Worm (Caenorhabditis elegans): Measurements from ENCODE around the gene clec-158.

clec-158 gene

ce11 chrIII:6897587-6898064 is 38.2 kb upstream of the clec-158 start, which contains the start of gene T07E3.4 (continued):
- no peak for TF ChIP-seq ZK337.2 (GFP tag; IDR thresholded peaks at IDR 0.05)
- TF ChIP-seq vab-7 (GFP tag; IDR thresholded peaks at IDR 0.05) = no peak
- no peak for TF ChIP-seq lin-29 (GFP tag; IDR thresholded peaks at IDR 0.05)
- TF ChIP-seq daf-16 (GFP tag; optimal IDR thresholded peaks at IDR 0.05) = peak in 1 of 2 experiments; percentile 18
- TF ChIP-seq daf-16 (tag; optimal IDR thresholded peaks at IDR 0.05) = peak; percentile 68
- TF ChIP-seq egl-27 (tag; optimal IDR thresholded peaks at IDR 0.05) = no peak
- no peak for TF ChIP-seq zip-11 (GFP tag; IDR thresholded peaks at IDR 0.05)
- TF ChIP-seq ztf-11 (tag; optimal IDR thresholded peaks at IDR 0.05) = no peak
- TF ChIP-seq ceh-20 (GFP tag; IDR thresholded peaks at IDR 0.05) = 0 out of 2 replicates have a peak, but pooled peaks have one; percentile 37
- no peak for TF ChIP-seq F44E2.7 (GFP tag; IDR thresholded peaks at IDR 0.05)
- TF ChIP-seq ceh-82 (tag; optimal IDR thresholded peaks at IDR 0.05) = no peak
- TF ChIP-seq pha-4 (GFP tag; IDR thresholded peaks at IDR 0.05) = 0 out of 2 replicates have a peak, but pooled peaks have one; percentile 30
- TF ChIP-seq pha-4 (tag; optimal IDR thresholded peaks at IDR 0.05) = no peak
- no peak for TF ChIP-seq F10B5.3 (tag; optimal IDR thresholded peaks at IDR 0.05)
- peak; percentile 93 for TF ChIP-seq hlh-11 (tag; optimal IDR thresholded peaks at IDR 0.05)
- no peak for TF ChIP-seq Y75B8A.6 (GFP tag; IDR thresholded peaks at IDR 0.05)
- no peak for TF ChIP-seq R02D3.7 (tag; optimal IDR thresholded peaks at IDR 0.05)
- peak in 1 of 2 experiments; percentile 90 for TF ChIP-seq unc-62 (GFP tag; optimal IDR thresholded peaks at IDR 0.05 in 1 of 2)
- no peak for TF ChIP-seq unc-62 (tag; optimal IDR thresholded peaks at IDR 0.05)
- TF ChIP-seq F26F4.8 (GFP tag; conservative IDR thresholded peaks at IDR 0.05) = no peak
- TF ChIP-seq Y48G9A.11 (GFP tag; IDR thresholded peaks at IDR 0.05) = no peak
- peak; percentile 23 for TF ChIP-seq nhr-10 (tag; optimal IDR thresholded peaks at IDR 0.05)
- no peak for TF ChIP-seq unc-130 (GFP tag; optimal IDR thresholded peaks at IDR 0.05)
- TF ChIP-seq daf-12 (tag; optimal IDR thresholded peaks at IDR 0.05) = no peak
- no peak for TF ChIP-seq ceh-44 (GFP tag; IDR thresholded peaks at IDR 0.05)
- TF ChIP-seq sdz-12 (GFP tag; optimal IDR thresholded peaks at IDR 0.05) = no peak
- TF ChIP-seq lin-39 (tag; optimal IDR thresholded peaks at IDR 0.05) = no peak
- TF ChIP-seq F49E8.2 (tag; optimal IDR thresholded peaks at IDR 0.05; ENCODE audit: borderline replicate concordance) = no peak
- peak; percentile 48 for TF ChIP-seq ztf-7 (tag; optimal IDR thresholded peaks at IDR 0.05)
- no peak for TF ChIP-seq lir-3 (tag; optimal IDR thresholded peaks at IDR 0.05)
- TF ChIP-seq php-3 (GFP tag; IDR thresholded peaks at IDR 0.05) = 0 out of 2 replicates have a peak, but pooled peaks have one; percentile 39
- TF ChIP-seq ama-1 (optimal IDR thresholded peaks at IDR 0.05) = no peak
- peak; percentile 84 for TF ChIP-seq nhr-11 (tag; optimal IDR thresholded peaks at IDR 0.05)

ce11 chrIII:6895677-6896076 is 36.3 kb upstream of the clec-158 start:
- no peak for TF ChIP-seq php-3 (GFP tag; IDR thresholded peaks at IDR 0.05)
- no peak for TF ChIP-seq F37D6.2 (tag; optimal IDR thresholded peaks at IDR 0.05)
- no peak for TF ChIP-seq egl-43 (GFP tag; IDR thresholded peaks at IDR 0.05)
- no peak for TF ChIP-seq hlh-30 (tag; optimal IDR thresholded peaks at IDR 0.05; ENCODE audit: insufficient read depth)
- no peak for TF ChIP-seq attf-4 (tag; optimal IDR thresholded peaks at IDR 0.05)
- TF ChIP-seq cey-2 (tag; optimal IDR thresholded peaks at IDR 0.05; ENCODE audit: borderline replicate concordance, insufficient read depth) = no peak
- no peak for TF ChIP-seq unc-39 (tag; optimal IDR thresholded peaks at IDR 0.05)
- no peak for TF ChIP-seq F26F4.8 (GFP tag; conservative IDR thresholded peaks at IDR 0.05)
- TF ChIP-seq nhr-41 (GFP tag; IDR thresholded peaks at IDR 0.05) = no peak
- TF ChIP-seq hmg-1.1 (GFP tag; IDR thresholded peaks at IDR 0.05) = no peak
- no peak for TF ChIP-seq nhr-111 (GFP tag; optimal IDR thresholded peaks at IDR 0.05)
- TF ChIP-seq ama-1 (optimal IDR thresholded peaks at IDR 0.05) = no peak
- TF ChIP-seq Y105C5A.15 (GFP tag; IDR thresholded peaks at IDR 0.05) = no peak
- peak; percentile 55 for TF ChIP-seq aha-1 (tag)
- TF ChIP-seq tra-1 (GFP tag; IDR thresholded peaks at IDR 0.05) = no peak
- no peak for TF ChIP-seq daf-16 (GFP tag; optimal IDR thresholded peaks at IDR 0.05)
- TF ChIP-seq daf-16 (tag; optimal IDR thresholded peaks at IDR 0.05) = peak; percentile 93

All from whole organism, L4 larva.